Worm (Caenorhabditis elegans) whole organism, mixed stage, embryonic: Measurements from ENCODE around the gene F53E10.5.
"Not testable (repeated sequence)": the region's sequence is repeated elsewhere in the genome, so short reads cannot be mapped to it uniquely, and the experiment has no call there.

Experiments used
- M03D4.4 ChIP-seq: sonication (generic microtip); optimal IDR thresholded peaks from 2 replicates; lab custom pipeline; 2017; ENCODE audit warnings: mild to moderate bottlenecking, missing genetic modification characterization, missing compliant biosample characterization
- bed-3 ChIP-seq: fragments of 200-800 bp; sonication (Bioruptor generic); optimal IDR thresholded peaks from 3 replicates; lab custom pipeline; 2018; ENCODE audit warnings: mild to moderate bottlenecking, missing genetic modification characterization, moderate library complexity, missing compliant biosample characterization
- blmp-1 ChIP-seq: fragments of 150-350 bp; optimal IDR thresholded peaks from 2 replicates; lab custom pipeline; 2014; ENCODE audit warnings: missing biosample characterization, missing genetic modification characterization
- ceh-39 ChIP-seq: fragments of 150-350 bp; optimal IDR thresholded peaks from 2 replicates; lab custom pipeline; 2014; ENCODE audit warnings: missing biosample characterization, missing genetic modification characterization
- ceh-43 ChIP-seq: fragments of 200-800 bp; sonication (Bioruptor generic); optimal IDR thresholded peaks from 2 replicates; lab custom pipeline; 2018; ENCODE audit warnings: mild to moderate bottlenecking, missing genetic modification characterization, moderate library complexity, missing compliant biosample characterization
- ceh-83 ChIP-seq: fragments of 200-800 bp; sonication (Bioruptor generic); optimal IDR thresholded peaks from 2 replicates; lab custom pipeline; 2018; ENCODE audit warnings: mild to moderate bottlenecking, missing genetic modification characterization, missing compliant biosample characterization
- ces-1 ChIP-seq: fragments of 150-350 bp; optimal IDR thresholded peaks from 2 replicates; lab custom pipeline; 2014; ENCODE audit warnings: missing biosample characterization, missing genetic modification reagents, missing genetic modification characterization
- cnd-1 ChIP-seq: fragments of 200-800 bp; sonication (Bioruptor generic); optimal IDR thresholded peaks from 2 replicates; lab custom pipeline; 2018; ENCODE audit warnings: mild to moderate bottlenecking, missing genetic modification characterization, missing compliant biosample characterization
- drap-1 ChIP-seq: fragments of 200-800 bp; sonication (Bioruptor generic); optimal IDR thresholded peaks from 3 replicates; lab custom pipeline; 2018; ENCODE audit warnings: mild to moderate bottlenecking, missing genetic modification characterization, missing compliant biosample characterization
- elt-1 ChIP-seq: sonication (generic microtip); optimal IDR thresholded peaks from 2 replicates; lab custom pipeline; 2017; ENCODE audit warnings: missing genetic modification characterization, mild to moderate bottlenecking, missing compliant biosample characterization, antibody characterized with exemption, moderate library complexity, borderline replicate concordance; ENCODE audit not compliant: insufficient read depth
- elt-3 ChIP-seq: fragments of 150-350 bp; optimal IDR thresholded peaks from 2 replicates; lab custom pipeline; 2014; ENCODE audit warnings: missing biosample characterization, missing genetic modification characterization
- flh-1 ChIP-seq: fragments of 200-800 bp; sonication (Bioruptor generic); optimal IDR thresholded peaks from 2 replicates; lab custom pipeline; 2018; ENCODE audit warnings: mild to moderate bottlenecking, missing genetic modification characterization, moderate library complexity, missing compliant biosample characterization
- ham-2 ChIP-seq: fragments of 200-800 bp; sonication (Bioruptor generic); optimal IDR thresholded peaks from 2 replicates; lab custom pipeline; 2018; ENCODE audit warnings: mild to moderate bottlenecking, missing genetic modification characterization, missing compliant biosample characterization
- lin-13 ChIP-seq: fragments of 150-350 bp; optimal IDR thresholded peaks from 2 replicates; lab custom pipeline; 2014; ENCODE audit warnings: missing biosample characterization, missing genetic modification characterization
- lin-32 ChIP-seq: fragments of 200-800 bp; sonication (Bioruptor generic); optimal IDR thresholded peaks from 2 replicates; lab custom pipeline; 2018; ENCODE audit warnings: mild to moderate bottlenecking, missing genetic modification characterization, missing compliant biosample characterization
- lsy-2 ChIP-seq: fragments of 150-350 bp; optimal IDR thresholded peaks from 2 replicates; lab custom pipeline; 2014; ENCODE audit warnings: missing biosample characterization, missing genetic modification characterization
- mep-1 ChIP-seq: fragments of 150-350 bp; optimal IDR thresholded peaks from 2 replicates; lab custom pipeline; 2017; ENCODE audit warnings: missing biosample characterization, missing genetic modification reagents, missing genetic modification characterization, inconsistent platforms
- mls-2 ChIP-seq: sonication (generic microtip); optimal IDR thresholded peaks from 2 replicates; lab custom pipeline; 2016; ENCODE audit warnings: mild to moderate bottlenecking, missing genetic modification characterization, moderate library complexity, missing compliant biosample characterization
- nhr-12 ChIP-seq: fragments of 150-350 bp; optimal IDR thresholded peaks from 2 replicates; lab custom pipeline; 2014; ENCODE audit warnings: missing biosample characterization, missing genetic modification characterization
- nhr-2 ChIP-seq: fragments of 150-350 bp; optimal IDR thresholded peaks from 2 replicates; lab custom pipeline; 2014; ENCODE audit warnings: missing biosample characterization, missing genetic modification characterization
- nhr-28 ChIP-seq: fragments of 150-350 bp; optimal IDR thresholded peaks from 2 replicates; lab custom pipeline; 2014; ENCODE audit warnings: missing biosample characterization, missing genetic modification characterization
- nhr-76 ChIP-seq: sonication (generic microtip); optimal IDR thresholded peaks from 2 replicates; lab custom pipeline; 2017; ENCODE audit warnings: missing biosample characterization, missing genetic modification characterization
- pha-4 ChIP-seq: fragments of 150-350 bp; optimal IDR thresholded peaks from 2 replicates; lab custom pipeline; 2018; ENCODE audit warnings: missing biosample characterization, missing genetic modification reagents, missing genetic modification characterization
- snpc-4 ChIP-seq: fragments of 150-350 bp; optimal IDR thresholded peaks from 2 replicates; lab custom pipeline; 2014; ENCODE audit warnings: missing biosample characterization, missing genetic modification characterization
- sptf-1 ChIP-seq: sonication (generic microtip); optimal IDR thresholded peaks from 2 replicates; lab custom pipeline; 2017; ENCODE audit warnings: mild to moderate bottlenecking, missing genetic modification characterization, moderate library complexity, missing compliant biosample characterization
- tbx-8 ChIP-seq: fragments of 200-800 bp; sonication (Bioruptor generic); optimal IDR thresholded peaks from 2 replicates; lab custom pipeline; 2018; ENCODE audit warnings: mild to moderate bottlenecking, missing genetic modification characterization, moderate library complexity, missing compliant biosample characterization
- unc-120 ChIP-seq: sonication (generic microtip); optimal IDR thresholded peaks from 2 replicates; lab custom pipeline; 2017; ENCODE audit warnings: missing genetic modification characterization, missing compliant biosample characterization; ENCODE audit not compliant: poor library complexity, severe bottlenecking
- unc-39 ChIP-seq: fragments of 150-350 bp; optimal IDR thresholded peaks from 2 replicates; lab custom pipeline; 2014; ENCODE audit warnings: missing biosample characterization, missing genetic modification characterization
- unc-62 ChIP-seq: fragments of 150-350 bp; optimal IDR thresholded peaks from 2 replicates; lab custom pipeline; 2014; ENCODE audit warnings: missing biosample characterization, missing genetic modification reagents, missing genetic modification characterization
- zip-8 ChIP-seq: fragments of 150-350 bp; optimal IDR thresholded peaks from 2 replicates; lab custom pipeline; 2014; ENCODE audit warnings: missing biosample characterization, missing genetic modification characterization
- ztf-11 ChIP-seq: fragments of 150-350 bp; optimal IDR thresholded peaks from 2 replicates; lab custom pipeline; 2014; ENCODE audit warnings: missing biosample characterization, missing genetic modification characterization

Gene F53E10.5

ce11 chrV:2575716-2576115 is 23.0 kb downstream of the F53E10.5 start:
- no peak for TF ChIP-seq tbx-8 (GFP tag; lab: Kevin White, UChicago)
- TF ChIP-seq elt-3: no peak
- TF ChIP-seq mls-2 (tag; lab: Kevin White, UChicago): no peak
- TF ChIP-seq ceh-39 (tag; lab: Kevin White, UChicago): no peak
- TF ChIP-seq ham-2: no peak
- no peak for TF ChIP-seq nhr-76 (tag; lab: Kevin White, UChicago)
- TF ChIP-seq blmp-1 (tag; lab: Kevin White, UChicago): no peak
- no peak for TF ChIP-seq drap-1 (GFP tag; lab: Kevin White, UChicago)
- no peak for TF ChIP-seq M03D4.4
- no peak for TF ChIP-seq ceh-43 (GFP tag; lab: Kevin White, UChicago)
- TF ChIP-seq sptf-1: no peak
- no peak for TF ChIP-seq zip-8 (tag; lab: Kevin White, UChicago)
- TF ChIP-seq nhr-28 (tag; lab: Kevin White, UChicago): no peak
- no peak for TF ChIP-seq pha-4 (tag; lab: Kevin White, UChicago)

- no peak for TF ChIP-seq ceh-83 (GFP tag; lab: Kevin White, UChicago)
- TF ChIP-seq, all 35 proteins: peak for 0
Observed at ce11 chrV:2573881-2574280, 24.8 kb downstream of the F53E10.5 start, which contains the start of gene nhr-290. TSS of gene nhr-290 (plus strand) at chrV:2574181.

- TF ChIP-seq lin-13 (tag; lab: Kevin White, UChicago) (no peak), mep-1 (tag; lab: Kevin White, UChicago) (no peak), unc-120 (no peak), sptf-1 (no peak), bed-3 (GFP tag; lab: Kevin White, UChicago) (no peak), unc-62 (GFP tag; lab: Kevin White, UChicago) (no peak), ces-1 (no peak), nhr-28 (tag; lab: Kevin White, UChicago) (no peak), unc-39 (no peak), snpc-4 (no peak), elt-3 (no peak), flh-1 (no peak), lsy-2 (tag; lab: Kevin White, UChicago) (no peak), ceh-39 (tag; lab: Kevin White, UChicago) (no peak), lin-32 (GFP tag; lab: Kevin White, UChicago) (no peak), nhr-2 (tag; lab: Kevin White, UChicago) (no peak), tbx-8 (GFP tag; lab: Kevin White, UChicago) (no peak), mls-2 (tag; lab: Kevin White, UChicago) (no peak)
Observed at ce11 chrV:2573108-2573507, 25.6 kb downstream of the F53E10.5 start, which contains the start of gene srj-20. TSS of gene srj-20 (minus strand) at chrV:2573208.

- no peak for TF ChIP-seq snpc-4
- TF ChIP-seq lin-13 (tag; lab: Kevin White, UChicago): no peak
- no peak for TF ChIP-seq ztf-11 (tag; lab: Kevin White, UChicago)
- TF ChIP-seq pha-4 (tag; lab: Kevin White, UChicago): no peak
- no peak for TF ChIP-seq ceh-43 (GFP tag; lab: Kevin White, UChicago)
- no peak for TF ChIP-seq nhr-12 (tag; lab: Kevin White, UChicago)
- no peak for TF ChIP-seq flh-1
- no peak for TF ChIP-seq ceh-39 (tag; lab: Kevin White, UChicago)
- TF ChIP-seq cnd-1 (tag; lab: Kevin White, UChicago): no peak
- no peak for TF ChIP-seq bed-3 (GFP tag; lab: Kevin White, UChicago)
- no peak for TF ChIP-seq ceh-83 (GFP tag; lab: Kevin White, UChicago)
- no peak for TF ChIP-seq lsy-2 (tag; lab: Kevin White, UChicago)
Observed at ce11 chrV:2570643-2571042, 28.1 kb downstream of the F53E10.5 start, which contains the start of gene srj-19. TSS of gene srj-19 (minus strand) at chrV:2570743.

- TF ChIP-seq cnd-1 (tag; lab: Kevin White, UChicago) (no peak), unc-62 (GFP tag; lab: Kevin White, UChicago) (no peak)
Observed at ce11 chrV:2565525-2565924, 33.2 kb downstream of the F53E10.5 start, which contains the start of gene Y45G12C.1. TSS of gene Y45G12C.1 (plus strand) at chrV:2565683.

- TF ChIP-seq ceh-39, lsy-2, elt-1 (tag; lab: Kevin White, UChicago): not testable (repeated sequence)
Observed at ce11 chrV:2561390-2561789, 37.3 kb downstream of the F53E10.5 start, which contains the start of gene gst-10. TSS of gene gst-10 (plus strand) at chrV:2561690.
